Worm (Caenorhabditis elegans) whole organism, late embryonic: ENCODE measurements around the gene gcy-12.

ENCODE experiments used
- C38D4.7 ChIP-seq: fragments of 200-800 bp; sonication (Bioruptor generic); optimal IDR thresholded peaks from 2 replicates; lab custom pipeline; 2018; ENCODE audit warnings: mild to moderate bottlenecking, missing genetic modification characterization, moderate library complexity, missing compliant biosample characterization
- ahr-1 ChIP-seq: sonication (generic microtip); optimal IDR thresholded peaks from 2 replicates; lab custom pipeline; 2016; ENCODE audit warnings: missing genetic modification characterization, missing compliant biosample characterization
- dve-1 ChIP-seq: sonication (generic microtip); optimal IDR thresholded peaks from 2 replicates; lab custom pipeline; 2017; ENCODE audit warnings: antibody characterized with exemption, mild to moderate bottlenecking, missing genetic modification characterization, missing compliant biosample characterization
- syd-9 ChIP-seq: sonication (generic microtip); optimal IDR thresholded peaks from 2 replicates; lab custom pipeline; 2016; ENCODE audit warnings: mild to moderate bottlenecking, missing genetic modification characterization, moderate library complexity, missing compliant biosample characterization

ce11 chrII:5324653-5325052 lies 12.8 kb downstream of the gcy-12 start:
- TF ChIP-seq syd-9 (tag; lab: Kevin White, UChicago), result no peak
- no peak for TF ChIP-seq C38D4.7
- no peak for TF ChIP-seq ahr-1
- no peak for TF ChIP-seq dve-1
